Worm (Caenorhabditis elegans) whole organism, L1 larva: ENCODE results near the gene aqp-3.

ENCODE experiments used
- elt-2 ChIP-seq: sonication (generic microtip); optimal IDR thresholded peaks from 2 replicates; lab custom pipeline; 2016; ENCODE audit warnings: missing genetic modification characterization, mild to moderate bottlenecking, inconsistent platforms, missing compliant biosample characterization, missing genetic modification reagents
- lin-13 ChIP-seq: fragments of 150-350 bp; optimal IDR thresholded peaks from 2 replicates; lab custom pipeline; 2014; ENCODE audit warnings: missing biosample characterization, missing genetic modification reagents, missing genetic modification characterization
- lin-39 ChIP-seq: fragments of 150-350 bp; optimal IDR thresholded peaks from 2 replicates; lab custom pipeline; 2014; ENCODE audit warnings: missing biosample characterization, missing genetic modification reagents, missing genetic modification characterization
- lsy-2 ChIP-seq, 2 experiments: fragments of 150-350 bp; optimal IDR thresholded peaks; 2 replicates each; lab custom pipeline; 2014; ENCODE audit warnings: missing biosample characterization in 2 of 2, missing genetic modification characterization in 2 of 2
- mep-1 ChIP-seq: fragments of 150-350 bp; optimal IDR thresholded peaks from 2 replicates; lab custom pipeline; 2014; ENCODE audit warnings: missing biosample characterization, missing genetic modification characterization
- nhr-11 ChIP-seq: fragments of 150-350 bp; optimal IDR thresholded peaks from 2 replicates; lab custom pipeline; 2014; ENCODE audit warnings: missing biosample characterization, missing genetic modification characterization
- nhr-76 ChIP-seq: sonication (generic microtip); optimal IDR thresholded peaks from 2 replicates; lab custom pipeline; 2017; ENCODE audit warnings: missing biosample characterization, missing genetic modification characterization
- nhr-84 ChIP-seq: sonication (generic microtip); optimal IDR thresholded peaks from 2 replicates; lab custom pipeline; 2017; ENCODE audit warnings: missing biosample characterization, missing genetic modification characterization
- pax-3 ChIP-seq: fragments of 200-800 bp; sonication (Bioruptor generic); optimal IDR thresholded peaks from 2 replicates; lab custom pipeline; 2018; ENCODE audit warnings: mild to moderate bottlenecking, missing genetic modification characterization, moderate library complexity, missing compliant biosample characterization
- unc-130 ChIP-seq: fragments of 150-350 bp; optimal IDR thresholded peaks from 2 replicates; lab custom pipeline; 2017; ENCODE audit warnings: missing biosample characterization, missing genetic modification characterization, inconsistent platforms
- unc-62 ChIP-seq: fragments of 150-350 bp; optimal IDR thresholded peaks from 2 replicates; lab custom pipeline; 2014; ENCODE audit warnings: missing biosample characterization, missing genetic modification reagents, missing genetic modification characterization
- unc-86 ChIP-seq: sonication (generic microtip); optimal IDR thresholded peaks from 2 replicates; lab custom pipeline; 2016; ENCODE audit warnings: missing genetic modification characterization, missing compliant biosample characterization

ce11 chrIV:10919770-10920169 is 46.5 kb downstream of the aqp-3 start, which contains the start of gene rbr-2:
- TF ChIP-seq nhr-84 (tag; lab: Kevin White, UChicago) (no peak), lsy-2 (tag; optimal IDR thresholded peaks at IDR 0.05; lab: Kevin White, UChicago) (no peak), lin-39 (tag; lab: Kevin White, UChicago) (no peak), nhr-76 (no peak), unc-86 (tag; lab: Kevin White, UChicago) (no peak), lin-13 (GFP tag; lab: Kevin White, UChicago) (no peak), unc-62 (GFP tag; lab: Kevin White, UChicago) (no peak), unc-130 (no peak), pax-3 (no peak), mep-1 (no peak), elt-2 (tag; lab: Kevin White, UChicago) (no peak), nhr-11 (no peak)
